Worm (Caenorhabditis elegans): ENCODE measurements around the gene C35B1.2.

C35B1.2 gene

ce11 chrIV:4082599-4082998 is 3.4 kb upstream of the C35B1.2 start:
- TF ChIP-seq syd-9 (tag; optimal IDR thresholded peaks at IDR 0.05), result no peak
- no peak for TF ChIP-seq C38D4.7 (GFP tag; optimal IDR thresholded peaks at IDR 0.05)
- no peak for TF ChIP-seq hlh-15 (tag; optimal IDR thresholded peaks at IDR 0.05)
- TF ChIP-seq pat-9 (tag; optimal IDR thresholded peaks at IDR 0.05), result no peak
- TF ChIP-seq fkh-10 (GFP tag; optimal IDR thresholded peaks at IDR 0.05), result no peak
- TF ChIP-seq F13H6.1 (tag; optimal IDR thresholded peaks at IDR 0.05), result no peak
- TF ChIP-seq Y22D7AL.16 (tag; optimal IDR thresholded peaks at IDR 0.05), result no peak
- TF ChIP-seq rnt-1 (tag; optimal IDR thresholded peaks at IDR 0.05), result no peak
- TF ChIP-seq odd-2 (tag; optimal IDR thresholded peaks at IDR 0.05), result no peak
- TF ChIP-seq nfya-1 (tag; optimal IDR thresholded peaks at IDR 0.05), result no peak

- TF ChIP-seq ceh-14 (tag; optimal IDR thresholded peaks at IDR 0.05) (no peak), pax-1 (tag; optimal IDR thresholded peaks at IDR 0.05) (no peak), unc-3 (GFP tag; conservative IDR thresholded peaks at IDR 0.05) (no peak), unc-3 (tag; optimal IDR thresholded peaks at IDR 0.05) (no peak), dve-1 (tag; optimal IDR thresholded peaks at IDR 0.05) (no peak), hlh-15 (tag; optimal IDR thresholded peaks at IDR 0.05) (no peak), unc-86 (tag; optimal IDR thresholded peaks at IDR 0.05) (no peak), che-1 (tag; optimal IDR thresholded peaks at IDR 0.05) (no peak), elt-4 (tag; optimal IDR thresholded peaks at IDR 0.05) (no peak), ceh-48 (tag; optimal IDR thresholded peaks at IDR 0.05) (no peak), F13H6.1 (tag; optimal IDR thresholded peaks at IDR 0.05) (no peak), pqm-1 (tag; optimal IDR thresholded peaks at IDR 0.05) (no peak), C38D4.7 (GFP tag; optimal IDR thresholded peaks at IDR 0.05) (no peak), lim-6 (tag; optimal IDR thresholded peaks at IDR 0.05) (no peak), ceh-19 (GFP tag; optimal IDR thresholded peaks at IDR 0.05) (no peak), npax-4 (tag; optimal IDR thresholded peaks at IDR 0.05) (no peak), ama-1 (optimal IDR thresholded peaks at IDR 0.05) (no peak)
Observed at ce11 chrIV:4083094-4083493, 2.9 kb upstream of the C35B1.2 start.

ce11 chrIV:4084109-4084508 is 1.9 kb upstream of the C35B1.2 start, which contains the start of gene C35B1.5:
C35B1.5 (minus strand) TSS chrIV:4084209.
- TF ChIP-seq dve-1 (tag; optimal IDR thresholded peaks at IDR 0.05), result no peak
- no peak for TF ChIP-seq sox-2 (GFP tag; IDR thresholded peaks at IDR 0.05)
- no peak for TF ChIP-seq nhr-11 (tag; optimal IDR thresholded peaks at IDR 0.05)
- no peak for TF ChIP-seq odd-2 (tag; optimal IDR thresholded peaks at IDR 0.05)
- no peak for TF ChIP-seq lin-11 (tag; optimal IDR thresholded peaks at IDR 0.05)
- TF ChIP-seq ceh-18 (tag; optimal IDR thresholded peaks at IDR 0.05), result no peak
- TF ChIP-seq tbx-7 (tag; optimal IDR thresholded peaks at IDR 0.05), result no peak
- TF ChIP-seq pag-3 (tag; optimal IDR thresholded peaks at IDR 0.05; ENCODE audit: borderline replicate concordance), result no peak
- no peak for TF ChIP-seq ceh-34 (tag; optimal IDR thresholded peaks at IDR 0.05)
- TF ChIP-seq pha-2 (tag; optimal IDR thresholded peaks at IDR 0.05), result no peak
- TF ChIP-seq pqm-1 (tag; optimal IDR thresholded peaks at IDR 0.05), result no peak
- TF ChIP-seq ztf-16 (tag; optimal IDR thresholded peaks at IDR 0.05), result no peak
- no peak for TF ChIP-seq ceh-48 (tag; optimal IDR thresholded peaks at IDR 0.05)
- no peak for TF ChIP-seq ceh-6 (GFP tag; optimal IDR thresholded peaks at IDR 0.05)
- TF ChIP-seq tbx-2 (tag; optimal IDR thresholded peaks at IDR 0.05), result no peak
- TF ChIP-seq gmeb-2 (tag; optimal IDR thresholded peaks at IDR 0.05), result no peak
- TF ChIP-seq che-1 (tag; optimal IDR thresholded peaks at IDR 0.05), result no peak

ce11 chrIV:4085022-4085421 is 990 bp upstream of the C35B1.2 start:
- TF ChIP-seq ceh-18 (tag; optimal IDR thresholded peaks at IDR 0.05) (no peak), C38D4.7 (GFP tag; optimal IDR thresholded peaks at IDR 0.05) (no peak), ceh-6 (GFP tag; optimal IDR thresholded peaks at IDR 0.05) (no peak), dmd-4 (tag; optimal IDR thresholded peaks at IDR 0.05; ENCODE audit: borderline replicate concordance) (no peak), ama-1 (optimal IDR thresholded peaks at IDR 0.05) (no peak), ets-4 (tag; optimal IDR thresholded peaks at IDR 0.05) (no peak), ahr-1 (tag; optimal IDR thresholded peaks at IDR 0.05) (no peak), unc-3 (GFP tag; conservative IDR thresholded peaks at IDR 0.05) (no peak), unc-3 (tag; optimal IDR thresholded peaks at IDR 0.05) (no peak), odd-2 (tag; optimal IDR thresholded peaks at IDR 0.05) (no peak), che-1 (tag; optimal IDR thresholded peaks at IDR 0.05) (no peak), ceh-2 (tag; optimal IDR thresholded peaks at IDR 0.05) (no peak), pax-1 (tag; optimal IDR thresholded peaks at IDR 0.05) (no peak), ceh-45 (GFP tag; IDR thresholded peaks at IDR 0.05) (no peak), unc-42 (tag; optimal IDR thresholded peaks at IDR 0.05) (no peak), tbx-2 (tag; optimal IDR thresholded peaks at IDR 0.05) (no peak), hlh-6 (tag; optimal IDR thresholded peaks at IDR 0.05) (no peak), fax-1 (tag; optimal IDR thresholded peaks at IDR 0.05) (no peak), elt-2 (tag; optimal IDR thresholded peaks at IDR 0.05) (no peak), mec-3 (tag; optimal IDR thresholded peaks at IDR 0.05; ENCODE audit: borderline replicate concordance) (no peak)
